Worm (Caenorhabditis elegans) whole organism, L3 larva: Measurements from ENCODE around the gene Y50D4A.4.

Source experiments
- ZK546.5 ChIP-seq: sonication (generic microtip); optimal IDR thresholded peaks from 2 replicates; lab custom pipeline; 2017; ENCODE audit warnings: missing biosample characterization, missing genetic modification characterization
- aly-2 ChIP-seq: fragments of 150-350 bp; optimal IDR thresholded peaks from 2 replicates; lab custom pipeline; 2014; ENCODE audit warnings: missing biosample characterization, missing genetic modification characterization
- ama-1 ChIP-seq: fragments of 150-350 bp; optimal IDR thresholded peaks from 2 replicates; lab custom pipeline; 2018
- ceh-16 ChIP-seq: sonication (generic microtip); optimal IDR thresholded peaks from 2 replicates; lab custom pipeline; 2017; ENCODE audit warnings: missing biosample characterization, missing genetic modification characterization
- ceh-28 ChIP-seq: fragments of 150-350 bp; optimal IDR thresholded peaks from 2 replicates; lab custom pipeline; 2014; ENCODE audit warnings: missing biosample characterization, missing genetic modification reagents, missing genetic modification characterization
- ceh-82 ChIP-seq: fragments of 150-350 bp; optimal IDR thresholded peaks from 2 replicates; lab custom pipeline; 2014; ENCODE audit warnings: missing biosample characterization, missing genetic modification characterization
- ceh-9 ChIP-seq: sonication (generic microtip); optimal IDR thresholded peaks from 2 replicates; lab custom pipeline; 2018; ENCODE audit warnings: missing biosample characterization, missing genetic modification characterization
- daf-12 ChIP-seq: fragments of 150-350 bp; optimal IDR thresholded peaks from 2 replicates; lab custom pipeline; 2014; ENCODE audit warnings: missing biosample characterization, missing genetic modification reagents, missing genetic modification characterization
- egl-27 ChIP-seq: sonication (generic microtip); optimal IDR thresholded peaks from 4 replicates; lab custom pipeline; 2017; ENCODE audit warnings: missing biosample characterization, missing genetic modification reagents, missing genetic modification characterization
- egl-5 ChIP-seq: fragments of 150-350 bp; optimal IDR thresholded peaks from 2 replicates; lab custom pipeline; 2017; ENCODE audit warnings: missing biosample characterization, missing genetic modification reagents, missing genetic modification characterization, inconsistent platforms
- elt-1 ChIP-seq: fragments of 150-350 bp; optimal IDR thresholded peaks from 2 replicates; lab custom pipeline; 2014; ENCODE audit warnings: missing biosample characterization, missing genetic modification characterization
- elt-3 ChIP-seq, 3 experiments: fragments of 150-350 bp in 1 of 3; sonication (generic microtip) in 2 of 3; optimal IDR thresholded peaks; 2 replicates in 2 of 3; 4 replicates in 1 of 3; lab custom pipeline; 2014 to 2017; ENCODE audit warnings: missing biosample characterization in 3 of 3, missing genetic modification characterization in 3 of 3
- eor-1 ChIP-seq, 2 experiments: fragments of 150-350 bp; optimal IDR thresholded peaks; 2 replicates each; lab custom pipeline; 2014 to 2018; ENCODE audit warnings: missing biosample characterization in 2 of 2, missing genetic modification characterization in 2 of 2
- fkh-10 ChIP-seq: sonication (generic microtip); optimal IDR thresholded peaks from 2 replicates; lab custom pipeline; 2017; ENCODE audit warnings: missing biosample characterization, missing genetic modification reagents, missing genetic modification characterization
- hmg-11 ChIP-seq: sonication (generic microtip); optimal IDR thresholded peaks from 2 replicates; lab custom pipeline; 2016; ENCODE audit warnings: missing genetic modification characterization, missing compliant biosample characterization
- lin-39 ChIP-seq: fragments of 150-350 bp; optimal IDR thresholded peaks from 2 replicates; lab custom pipeline; 2018; ENCODE audit warnings: missing biosample characterization, missing genetic modification reagents, missing genetic modification characterization
- lsy-12 ChIP-seq: sonication (generic microtip); optimal IDR thresholded peaks from 2 replicates; lab custom pipeline; 2016; ENCODE audit warnings: mild to moderate bottlenecking, missing genetic modification characterization, missing compliant biosample characterization
- mdl-1 ChIP-seq: fragments of 150-350 bp; optimal IDR thresholded peaks from 2 replicates; lab custom pipeline; 2014; ENCODE audit warnings: missing biosample characterization, missing genetic modification characterization
- mml-1 ChIP-seq: fragments of 150-350 bp; sonication (generic microtip); optimal IDR thresholded peaks from 3 replicates; lab custom pipeline; 2014; ENCODE audit warnings: missing biosample characterization, missing genetic modification characterization
- nhr-11 ChIP-seq: fragments of 150-350 bp; optimal IDR thresholded peaks from 2 replicates; lab custom pipeline; 2014; ENCODE audit warnings: missing biosample characterization, missing genetic modification characterization
- nhr-12 ChIP-seq: fragments of 150-350 bp; optimal IDR thresholded peaks from 2 replicates; lab custom pipeline; 2014; ENCODE audit warnings: missing biosample characterization, missing genetic modification characterization
- nhr-23 ChIP-seq: fragments of 150-350 bp; optimal IDR thresholded peaks from 2 replicates; lab custom pipeline; 2014; ENCODE audit warnings: missing biosample characterization, missing genetic modification reagents, missing genetic modification characterization
- nhr-25 ChIP-seq: sonication (generic microtip); optimal IDR thresholded peaks from 2 replicates; lab custom pipeline; 2017; ENCODE audit warnings: missing biosample characterization, missing genetic modification characterization
- nhr-43 ChIP-seq: sonication (generic microtip); optimal IDR thresholded peaks from 2 replicates; lab custom pipeline; 2016; ENCODE audit warnings: mild to moderate bottlenecking, missing genetic modification characterization, missing compliant biosample characterization; ENCODE audit not compliant: poor library complexity, severe bottlenecking
- nhr-67 ChIP-seq: fragments of 150-350 bp; optimal IDR thresholded peaks from 2 replicates; lab custom pipeline; 2014; ENCODE audit warnings: missing biosample characterization, missing genetic modification characterization
- nhr-76 ChIP-seq: fragments of 150-350 bp; sonication (generic microtip); optimal IDR thresholded peaks from 5 replicates; lab custom pipeline; 2014; ENCODE audit warnings: missing biosample characterization, missing genetic modification characterization
- nhr-77 ChIP-seq: fragments of 150-350 bp; optimal IDR thresholded peaks from 2 replicates; lab custom pipeline; 2014; ENCODE audit warnings: missing biosample characterization, missing genetic modification characterization
- pha-4 ChIP-seq: fragments of 150-350 bp; optimal IDR thresholded peaks from 2 replicates; lab custom pipeline; 2014; ENCODE audit warnings: missing biosample characterization, missing genetic modification reagents, missing genetic modification characterization
- pqm-1 ChIP-seq: fragments of 150-350 bp; optimal IDR thresholded peaks from 2 replicates; lab custom pipeline; 2017; ENCODE audit warnings: missing biosample characterization, missing genetic modification characterization, inconsistent platforms
- sea-2 ChIP-seq: fragments of 150-350 bp; sonication (generic microtip); optimal IDR thresholded peaks from 4 replicates; lab custom pipeline; 2014; ENCODE audit warnings: missing biosample characterization, missing genetic modification reagents, missing genetic modification characterization
- skn-1 ChIP-seq: fragments of 150-350 bp; optimal IDR thresholded peaks from 2 replicates; lab custom pipeline; 2014; ENCODE audit warnings: missing biosample characterization, missing genetic modification characterization
- snpc-4 ChIP-seq: fragments of 150-350 bp; optimal IDR thresholded peaks from 2 replicates; lab custom pipeline; 2014; ENCODE audit warnings: missing biosample characterization, missing genetic modification characterization
- tbx-2 ChIP-seq: sonication (generic microtip); optimal IDR thresholded peaks from 2 replicates; lab custom pipeline; 2016; ENCODE audit warnings: mild to moderate bottlenecking, missing genetic modification characterization, missing compliant biosample characterization
- unc-39 ChIP-seq: sonication (generic microtip); optimal IDR thresholded peaks from 4 replicates; lab custom pipeline; 2017; ENCODE audit warnings: missing biosample characterization, missing genetic modification characterization
- unc-62 ChIP-seq: fragments of 150-350 bp; sonication (generic microtip); optimal IDR thresholded peaks from 4 replicates; lab custom pipeline; 2014; ENCODE audit warnings: missing biosample characterization, missing genetic modification reagents, missing genetic modification characterization
- zag-1 ChIP-seq: fragments of 150-350 bp; optimal IDR thresholded peaks from 2 replicates; lab custom pipeline; 2014; ENCODE audit warnings: missing biosample characterization, missing genetic modification characterization
- ztf-11 ChIP-seq: fragments of 150-350 bp; optimal IDR thresholded peaks from 2 replicates; lab custom pipeline; 2014; ENCODE audit warnings: missing biosample characterization, missing genetic modification characterization
- ztf-4 ChIP-seq: fragments of 150-350 bp; optimal IDR thresholded peaks from 2 replicates; lab custom pipeline; 2014; ENCODE audit warnings: missing biosample characterization, missing genetic modification characterization

Gene Y50D4A.4

DNA sequence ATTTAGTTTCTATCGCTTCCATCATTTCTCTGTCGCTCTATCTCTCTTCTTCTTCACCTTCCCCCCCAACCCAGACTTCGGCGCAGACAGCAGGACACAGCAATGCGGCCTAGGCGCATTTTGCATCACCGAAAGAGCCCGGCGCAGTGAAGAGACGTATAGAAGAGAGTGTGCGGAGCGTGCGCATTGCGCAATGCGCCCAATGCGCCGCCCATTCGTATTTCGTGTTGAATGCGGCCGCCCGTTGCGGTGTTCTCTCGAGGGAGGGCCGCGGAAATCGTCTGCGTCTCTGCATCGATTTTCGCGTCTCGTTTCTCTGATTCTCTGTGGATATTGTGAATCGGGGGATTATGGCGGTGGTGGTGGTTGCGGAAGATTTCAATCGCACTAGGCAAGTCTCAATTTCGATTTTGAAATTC lies 44.6 kb downstream of the Y50D4A.4 start (continued):
- TF ChIP-seq elt-1 = peak; percentile 73
- no peak for TF ChIP-seq nhr-67 (tag; lab: Kevin White, UChicago)
- TF ChIP-seq lsy-12 (tag; lab: Kevin White, UChicago) = peak; percentile 99
- TF ChIP-seq lin-39 (tag; lab: Kevin White, UChicago) = peak; percentile 98
- peak; percentile 98 for TF ChIP-seq fkh-10 (GFP tag; lab: Kevin White, UChicago)

DNA sequence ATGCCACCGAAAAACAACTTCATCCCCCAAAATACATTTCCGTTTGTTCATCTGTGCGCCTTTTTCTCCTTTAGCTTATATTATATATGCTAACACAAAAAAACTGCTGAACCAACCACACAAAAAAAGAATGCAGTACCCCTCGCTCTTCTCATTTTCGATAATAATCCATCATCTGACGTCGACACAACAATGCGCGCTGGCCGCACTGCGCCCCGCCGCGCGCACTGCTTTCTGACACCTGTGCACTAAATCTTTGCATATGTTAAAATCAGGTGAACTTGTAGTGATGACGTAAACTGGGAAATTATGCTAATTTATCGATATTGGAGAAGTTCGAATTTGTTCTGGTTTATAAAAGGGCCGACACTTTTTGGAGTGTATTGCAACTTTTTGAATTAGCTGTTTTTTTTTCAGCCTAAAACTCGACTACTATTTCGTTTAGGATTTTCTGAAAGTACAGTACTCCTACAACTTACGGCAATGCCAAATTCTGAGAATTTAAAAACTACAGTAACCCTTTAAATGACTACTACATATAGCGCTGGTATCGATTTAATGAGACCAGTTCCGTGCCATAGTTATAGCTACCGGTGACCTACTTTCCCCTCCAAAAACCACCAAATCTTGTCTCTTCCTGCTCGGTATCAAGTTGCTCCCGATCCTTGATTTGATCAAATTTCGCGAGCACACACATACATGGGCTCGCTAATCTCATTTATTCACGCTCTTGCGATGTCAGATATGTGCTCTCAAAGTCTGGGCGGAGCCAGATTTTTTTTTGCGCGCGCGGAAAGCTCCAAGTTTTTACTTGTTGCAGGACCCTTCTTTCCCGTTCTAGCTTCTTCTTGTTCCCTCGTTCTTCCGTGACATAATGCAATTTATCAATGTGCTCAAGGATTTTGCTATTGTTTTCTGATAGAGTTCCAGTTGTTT lies 45.9 kb downstream of the Y50D4A.4 start:
- no peak for TF ChIP-seq tbx-2 (tag; lab: Kevin White, UChicago)
- peak; percentile 79 for TF ChIP-seq lin-39 (tag; lab: Kevin White, UChicago)
- TF ChIP-seq hmg-11 = peak; percentile 1
- TF ChIP-seq snpc-4 = no peak
- TF ChIP-seq elt-1 = no peak
- peak; percentile 90 for TF ChIP-seq fkh-10 (GFP tag; lab: Kevin White, UChicago)

DNA sequence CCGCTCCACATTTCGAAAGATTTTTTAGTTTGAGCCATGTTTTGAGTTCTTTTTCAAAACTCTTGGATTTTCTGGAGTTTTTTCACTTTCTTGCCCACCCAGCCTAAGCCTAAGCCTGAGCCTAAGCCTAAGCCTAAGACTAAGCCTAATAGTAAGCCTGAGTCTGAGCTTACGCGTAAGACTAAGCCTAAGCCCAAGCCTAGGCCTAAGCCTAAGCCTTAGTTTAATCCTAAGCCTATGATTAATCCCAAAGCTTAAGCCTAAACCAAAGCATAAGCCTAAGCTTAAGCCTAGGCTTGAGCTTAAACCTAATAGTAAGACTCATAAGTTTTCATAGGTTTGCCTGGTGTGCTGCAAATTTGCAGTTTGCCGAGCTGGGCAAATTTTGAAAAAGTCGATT lies 53.7 kb downstream of the Y50D4A.4 start:
- TF ChIP-seq unc-39 (no peak), skn-1 (tag; lab: Kevin White, UChicago) (no peak), nhr-23 (no peak), pha-4 (tag; lab: Kevin White, UChicago) (no peak), nhr-11 (tag; lab: Kevin White, UChicago) (no peak), tbx-2 (tag; lab: Kevin White, UChicago) (no peak), ZK546.5 (tag; lab: Kevin White, UChicago) (no peak), ama-1 (lab: Kevin White, UChicago) (no peak), pqm-1 (tag; lab: Kevin White, UChicago) (no peak), ceh-16 (no peak), egl-5 (no peak), fkh-10 (GFP tag; lab: Kevin White, UChicago) (no peak), mml-1 (tag; lab: Kevin White, UChicago) (no peak), ztf-4 (tag; lab: Kevin White, UChicago) (no peak), nhr-12 (tag; lab: Kevin White, UChicago) (no peak), nhr-76 (tag; lab: Kevin White, UChicago) (no peak), eor-1 (tag; optimal IDR thresholded peaks at IDR 0.05; lab: Kevin White, UChicago) (no peak), egl-27 (tag; lab: Kevin White, UChicago) (no peak)

DNA sequence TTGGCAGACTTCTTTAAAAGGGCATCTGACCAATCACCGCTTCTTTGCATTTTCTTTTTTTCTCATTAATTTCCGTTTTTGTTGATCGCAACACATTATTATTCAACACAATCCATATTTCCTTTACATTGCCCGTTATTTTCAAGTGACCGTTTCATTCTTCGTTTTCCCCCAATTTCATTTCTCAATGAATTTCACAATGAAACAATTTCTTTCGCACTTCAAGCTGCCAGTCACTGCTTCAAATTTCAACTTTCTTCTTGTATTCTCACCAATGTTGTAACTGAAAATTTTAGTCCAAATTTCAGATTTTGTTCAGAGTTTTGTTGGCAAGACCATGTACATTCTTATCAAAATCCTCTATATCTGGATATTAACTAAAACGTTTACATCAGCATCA lies 54.5 kb downstream of the Y50D4A.4 start, which contains the start of gene cutl-22:
Gene cutl-22 (plus strand): TSS at position 301 of the 400 bp plus-strand sequence.
- TF ChIP-seq nhr-25 (no peak), hmg-11 (no peak), elt-3 (tag; optimal IDR thresholded peaks at IDR 0.05; lab: Kevin White, UChicago) (no peak), snpc-4 (no peak), ama-1 (lab: Kevin White, UChicago) (no peak), sea-2 (GFP tag; lab: Kevin White, UChicago) (no peak), ztf-11 (tag; lab: Kevin White, UChicago) (no peak), lsy-12 (tag; lab: Kevin White, UChicago) (no peak), ZK546.5 (tag; lab: Kevin White, UChicago) (no peak), nhr-77 (no peak), ceh-82 (tag; lab: Kevin White, UChicago) (no peak), mdl-1 (tag; lab: Kevin White, UChicago) (no peak)

DNA sequence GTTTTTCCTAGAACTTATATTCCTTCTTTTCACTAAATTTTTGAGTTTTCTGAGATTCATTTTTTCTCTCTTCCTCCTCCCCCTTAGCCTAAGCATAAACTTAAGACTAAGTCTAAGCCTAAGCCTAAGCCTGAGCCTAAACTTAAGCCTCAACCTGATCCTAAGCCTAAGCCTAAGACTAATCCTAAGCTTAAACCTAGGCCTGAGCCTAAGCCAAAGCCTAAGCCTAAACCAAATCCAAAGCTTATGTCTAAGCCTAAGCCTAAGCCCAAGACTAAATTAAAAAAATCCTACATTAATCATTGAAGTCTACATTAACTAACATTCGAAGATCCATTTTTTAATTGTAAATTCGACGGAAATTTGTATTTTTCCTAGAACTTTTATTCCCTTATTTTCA lies 55.1 kb downstream of the Y50D4A.4 start:
- TF ChIP-seq ceh-28 (no peak), ceh-9 (tag; lab: Kevin White, UChicago) (no peak), fkh-10 (GFP tag; lab: Kevin White, UChicago) (no peak), mdl-1 (tag; lab: Kevin White, UChicago) (no peak), ZK546.5 (tag; lab: Kevin White, UChicago) (no peak), unc-39 (no peak), nhr-43 (tag; lab: Kevin White, UChicago) (no peak), tbx-2 (tag; lab: Kevin White, UChicago) (no peak), lsy-12 (tag; lab: Kevin White, UChicago) (no peak), eor-1 (tag; optimal IDR thresholded peaks at IDR 0.05; lab: Kevin White, UChicago) (no peak), aly-2 (tag; lab: Kevin White, UChicago) (no peak), nhr-67 (tag; lab: Kevin White, UChicago) (no peak), snpc-4 (no peak), daf-12 (tag; lab: Kevin White, UChicago) (no peak), sea-2 (GFP tag; lab: Kevin White, UChicago) (no peak), ama-1 (lab: Kevin White, UChicago) (no peak), pha-4 (tag; lab: Kevin White, UChicago) (no peak), zag-1 (tag; lab: Kevin White, UChicago) (no peak), unc-62 (GFP tag; lab: Kevin White, UChicago) (no peak), skn-1 (tag; lab: Kevin White, UChicago) (no peak)
